Fruit fly (Drosophila melanogaster): ENCODE results near the gene Spn27A.

The Spn27A gene

dm6 chr2L:6708997-6709662 is 36.0 kb upstream of the Spn27A start, which contains the start of gene Tsp (continued):
- TF ChIP-seq CG6276 (GFP tag; optimal IDR thresholded peaks at IDR 0.05) (no peak), Ets21C (GFP tag; optimal IDR thresholded peaks at IDR 0.05) (no peak), Hr4 (GFP tag; optimal IDR thresholded peaks at IDR 0.05) (no peak), CG8119 (GFP tag; IDR thresholded peaks at IDR 0.05) (peak; percentile 13; the same call in 1 of the 3 replicates), CG31627 (GFP tag; optimal IDR thresholded peaks at IDR 0.05) (no peak), Sox15 (GFP tag; optimal IDR thresholded peaks at IDR 0.05) (no peak), CG16779 (tag; optimal IDR thresholded peaks at IDR 0.05) (no peak), dsx (GFP tag; optimal IDR thresholded peaks at IDR 0.05; ENCODE audit: poor library complexity, severe bottlenecking) (no peak), Ets96B (tag; optimal IDR thresholded peaks at IDR 0.05) (no peak), esn (GFP tag; optimal IDR thresholded peaks at IDR 0.05) (peak; percentile 21), Hr39 (GFP tag; optimal IDR thresholded peaks at IDR 0.05) (no peak)

- TF ChIP-seq CG15336 (GFP tag; IDR thresholded peaks at IDR 0.05) (no peak), CG6792 (GFP tag; optimal IDR thresholded peaks at IDR 0.05) (no peak), pdm3 (GFP tag; optimal IDR thresholded peaks at IDR 0.05) (no peak), CG7368 (GFP tag; optimal IDR thresholded peaks at IDR 0.05) (no peak), CG31627 (GFP tag; optimal IDR thresholded peaks at IDR 0.05) (no peak), Hr38 (GFP tag; optimal IDR thresholded peaks at IDR 0.05) (no peak), Gug (GFP tag; IDR thresholded peaks at IDR 0.05) (no peak), Sox14 (GFP tag; optimal IDR thresholded peaks at IDR 0.05) (no peak), eg (GFP tag; IDR thresholded peaks at IDR 0.05) (no peak), Eip78C (GFP tag) (no peak), fkh (GFP tag; optimal IDR thresholded peaks at IDR 0.05) (no peak), fd85E (GFP tag; optimal IDR thresholded peaks at IDR 0.05) (no peak), Blimp-1 (GFP tag; optimal IDR thresholded peaks at IDR 0.05) (no peak), ss (GFP tag; optimal IDR thresholded peaks at IDR 0.05) (no peak), Sox102F (GFP tag; optimal IDR thresholded peaks at IDR 0.05) (no peak), CG9139 (GFP tag; optimal IDR thresholded peaks at IDR 0.05) (no peak), CG3919 (GFP tag; optimal IDR thresholded peaks at IDR 0.05) (no peak), CG6163 (GFP tag; IDR thresholded peaks at IDR 0.05) (no peak), salr (GFP tag; optimal IDR thresholded peaks at IDR 0.05) (no peak)
Measured at dm6 chr2L:6706368-6706919, 33.3 kb upstream of the Spn27A start.

dm6 chr2L:6705081-6705480 is 31.9 kb upstream of the Spn27A start:
- TF ChIP-seq Hr38 (GFP tag; optimal IDR thresholded peaks at IDR 0.05) (no peak), Ets96B (tag; optimal IDR thresholded peaks at IDR 0.05) (no peak), Met (GFP tag; optimal IDR thresholded peaks at IDR 0.05) (no peak), CG6276 (GFP tag; optimal IDR thresholded peaks at IDR 0.05) (no peak), CG3919 (GFP tag; optimal IDR thresholded peaks at IDR 0.05) (no peak), Sox102F (GFP tag; optimal IDR thresholded peaks at IDR 0.05) (no peak), fkh (GFP tag; optimal IDR thresholded peaks at IDR 0.05) (no peak), CG34406 (GFP tag; optimal IDR thresholded peaks at IDR 0.05) (no peak), CG6792 (GFP tag; optimal IDR thresholded peaks at IDR 0.05) (no peak), CG11762 (GFP tag; optimal IDR thresholded peaks at IDR 0.05; ENCODE audit: insufficient read depth) (no peak), CG1621 (tag; optimal IDR thresholded peaks at IDR 0.05) (no peak)

- peak; percentile 5 for TF ChIP-seq Sox14 (GFP tag; optimal IDR thresholded peaks at IDR 0.05)
- TF ChIP-seq topi (GFP tag; optimal IDR thresholded peaks at IDR 0.05): peak; percentile 24
- peak; percentile 51 for TF ChIP-seq Ets96B (tag; optimal IDR thresholded peaks at IDR 0.05)
- peak; percentile 3 for TF ChIP-seq Smox (GFP tag; optimal IDR thresholded peaks at IDR 0.05)
- TF ChIP-seq CG34406 (GFP tag; optimal IDR thresholded peaks at IDR 0.05): peak; percentile 5
- TF ChIP-seq Hr39 (GFP tag; optimal IDR thresholded peaks at IDR 0.05): peak; percentile 26
- no peak for TF ChIP-seq CG4318 (GFP tag; optimal IDR thresholded peaks at IDR 0.05)
- peak; percentile 38 for TF ChIP-seq esn (GFP tag; optimal IDR thresholded peaks at IDR 0.05)
- no peak for TF ChIP-seq CG15336 (GFP tag; IDR thresholded peaks at IDR 0.05)
- no peak for TF ChIP-seq Eip93F (GFP tag; optimal IDR thresholded peaks at IDR 0.05)
- peak; percentile 72 for TF ChIP-seq Blimp-1 (GFP tag; optimal IDR thresholded peaks at IDR 0.05)
- TF ChIP-seq CG11902 (GFP tag; optimal IDR thresholded peaks at IDR 0.05): peak; percentile 22
- TF ChIP-seq CG3032 (tag; optimal IDR thresholded peaks at IDR 0.05): peak; percentile 15
- TF ChIP-seq svp (GFP tag): peak; percentile 57
- no peak for TF ChIP-seq cyc (GFP tag; optimal IDR thresholded peaks at IDR 0.05)
- peak; percentile 40 for TF ChIP-seq Met (GFP tag; optimal IDR thresholded peaks at IDR 0.05)
- TF ChIP-seq CG6792 (GFP tag; optimal IDR thresholded peaks at IDR 0.05): peak; percentile 35
- peak; percentile 3 for TF ChIP-seq pdm3 (GFP tag; optimal IDR thresholded peaks at IDR 0.05)
- no peak for TF ChIP-seq CG1621 (tag; optimal IDR thresholded peaks at IDR 0.05)
- peak; percentile 13 for TF ChIP-seq net (GFP tag; optimal IDR thresholded peaks at IDR 0.05)
Measured at dm6 chr2L:6701409-6702199, 28.5 kb upstream of the Spn27A start.
